Worm (Caenorhabditis elegans): ENCODE measurements around the gene nep-20.

The nep-20 gene

ce11 chrII:3376789-3377188 lies 18.6 kb downstream of the nep-20 start, which contains the start of gene bath-9:
Gene bath-9 (plus strand): TSS chrII:3377089.
- TF ChIP-seq nhr-77 (tag; optimal IDR thresholded peaks at IDR 0.05) (no peak), nfya-1 (tag; optimal IDR thresholded peaks at IDR 0.05; ENCODE audit: insufficient read depth) (no peak), sea-2 (GFP tag; optimal IDR thresholded peaks at IDR 0.05) (no peak), pqm-1 (tag; optimal IDR thresholded peaks at IDR 0.05) (no peak), skn-1 (tag; optimal IDR thresholded peaks at IDR 0.05) (no peak), mdl-1 (tag; optimal IDR thresholded peaks at IDR 0.05) (no peak), nhr-67 (tag; optimal IDR thresholded peaks at IDR 0.05) (no peak), ceh-9 (tag; optimal IDR thresholded peaks at IDR 0.05) (no peak), mml-1 (tag; optimal IDR thresholded peaks at IDR 0.05) (no peak), hmg-11 (tag; optimal IDR thresholded peaks at IDR 0.05) (no peak), nhr-43 (tag; optimal IDR thresholded peaks at IDR 0.05; ENCODE audit: poor library complexity, severe bottlenecking) (no peak), eor-1 (tag; optimal IDR thresholded peaks at IDR 0.05) (no peak), lin-15B (tag; optimal IDR thresholded peaks at IDR 0.05) (no peak)

DNA sequence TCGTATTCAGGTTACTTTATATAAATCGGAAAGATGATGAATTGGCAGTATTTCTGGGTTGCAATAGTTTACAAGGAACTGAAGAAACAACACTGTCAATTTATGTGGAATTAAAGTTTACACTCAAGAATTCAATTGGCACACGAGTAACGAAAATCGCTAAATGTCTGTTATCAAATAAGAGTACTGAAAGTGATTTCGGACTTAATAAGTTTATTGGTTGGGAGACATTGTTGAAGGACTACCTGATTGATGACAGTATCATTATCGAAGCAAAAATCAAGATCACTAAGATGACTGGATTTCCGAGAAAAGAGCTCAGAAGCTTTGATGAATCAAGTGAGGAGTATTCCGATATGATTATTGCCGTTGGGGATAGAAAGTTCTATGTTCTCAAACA lies 20.1 kb downstream of the nep-20 start:
- no peak for TF ChIP-seq nhr-43 (tag; optimal IDR thresholded peaks at IDR 0.05; ENCODE audit: poor library complexity, severe bottlenecking)
- no peak for TF ChIP-seq pha-4 (tag; optimal IDR thresholded peaks at IDR 0.05)
- TF ChIP-seq fkh-2 (tag; optimal IDR thresholded peaks at IDR 0.05): no peak
- TF ChIP-seq hmg-11 (tag; optimal IDR thresholded peaks at IDR 0.05): no peak
- TF ChIP-seq unc-62 (GFP tag; optimal IDR thresholded peaks at IDR 0.05): no peak
- TF ChIP-seq lin-39 (tag; optimal IDR thresholded peaks at IDR 0.05): no peak
- no peak for TF ChIP-seq jun-1 (tag; optimal IDR thresholded peaks at IDR 0.05)

DNA sequence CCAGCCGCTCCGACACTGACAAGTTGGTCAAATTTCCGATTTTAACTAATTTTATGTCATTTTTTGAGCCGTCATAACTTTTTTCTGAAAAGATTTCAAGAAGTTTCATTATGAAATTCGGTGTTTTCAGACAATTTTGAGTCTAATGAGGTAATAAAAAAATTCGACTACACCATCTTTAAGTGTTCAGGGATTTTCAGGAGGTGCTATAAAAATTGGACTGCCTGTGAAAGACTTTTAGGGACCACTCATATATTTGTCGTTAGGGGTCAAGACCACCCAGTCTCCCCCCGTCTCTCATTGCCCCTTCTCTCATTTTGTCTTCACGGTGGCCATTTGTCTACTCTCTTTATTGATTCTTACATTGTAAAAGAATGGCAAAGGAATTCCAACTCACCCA lies 20.6 kb downstream of the nep-20 start, which contains the start of gene bath-10:
TSS of gene bath-10 (plus strand) at position 301 of the 400 bp plus-strand sequence.
- TF ChIP-seq nhr-77 (tag; optimal IDR thresholded peaks at IDR 0.05) (no peak), ztf-4 (tag; optimal IDR thresholded peaks at IDR 0.05) (no peak), egl-5 (tag; optimal IDR thresholded peaks at IDR 0.05) (no peak), zag-1 (tag; optimal IDR thresholded peaks at IDR 0.05) (no peak), elt-2 (tag; optimal IDR thresholded peaks at IDR 0.05) (no peak), ceh-9 (tag; optimal IDR thresholded peaks at IDR 0.05) (no peak), lin-15B (tag; optimal IDR thresholded peaks at IDR 0.05) (no peak), ceh-28 (tag; optimal IDR thresholded peaks at IDR 0.05) (no peak), R02D3.7 (tag; optimal IDR thresholded peaks at IDR 0.05) (no peak), ceh-82 (tag; optimal IDR thresholded peaks at IDR 0.05) (no peak), eor-1 (tag; optimal IDR thresholded peaks at IDR 0.05) (no peak), nhr-25 (tag; optimal IDR thresholded peaks at IDR 0.05) (no peak), lin-39 (tag; optimal IDR thresholded peaks at IDR 0.05) (no peak), unc-62 (GFP tag; optimal IDR thresholded peaks at IDR 0.05) (no peak), nhr-11 (tag; optimal IDR thresholded peaks at IDR 0.05) (no peak), nhr-43 (tag; optimal IDR thresholded peaks at IDR 0.05; ENCODE audit: poor library complexity, severe bottlenecking) (no peak), elt-3 (tag; optimal IDR thresholded peaks at IDR 0.05) (no peak), mdl-1 (tag; optimal IDR thresholded peaks at IDR 0.05) (no peak)

ce11 chrII:3373875-3374274 lies 21.5 kb downstream of the nep-20 start:
- TF ChIP-seq sea-2 (GFP tag; optimal IDR thresholded peaks at IDR 0.05) (peak; percentile 7), pqm-1 (tag; optimal IDR thresholded peaks at IDR 0.05) (no peak), fos-1 (tag; optimal IDR thresholded peaks at IDR 0.05) (no peak), ceh-28 (tag; optimal IDR thresholded peaks at IDR 0.05) (peak; percentile 6)

DNA sequence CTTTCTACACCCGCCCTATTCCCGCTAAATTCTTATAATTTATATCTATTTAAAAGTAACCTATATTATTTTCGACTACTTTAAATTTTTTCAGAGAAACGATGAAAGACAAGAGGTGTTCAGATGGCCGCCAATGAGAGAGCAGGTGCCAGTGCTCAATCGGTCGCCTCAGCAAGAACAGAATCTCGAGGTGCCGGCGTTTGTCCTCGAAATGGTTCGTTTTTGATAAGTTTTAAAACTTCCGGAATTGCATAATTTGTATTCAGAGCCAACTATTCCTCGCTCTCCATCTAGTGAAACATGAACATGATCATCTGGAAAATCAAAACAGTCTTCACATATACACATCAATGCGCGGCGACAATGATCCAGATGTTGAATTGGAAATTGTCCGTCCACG lies 24.4 kb downstream of the nep-20 start, which contains the start of gene bath-23:
TSS of gene bath-23 (plus strand) at position 301 of the 400 bp plus-strand sequence.
- TF ChIP-seq skn-1 (tag; optimal IDR thresholded peaks at IDR 0.05) (no peak), pqm-1 (tag; optimal IDR thresholded peaks at IDR 0.05) (no peak), nhr-67 (tag; optimal IDR thresholded peaks at IDR 0.05) (no peak), elt-2 (tag; optimal IDR thresholded peaks at IDR 0.05) (no peak)

- TF ChIP-seq ceh-28 (tag; optimal IDR thresholded peaks at IDR 0.05) (no peak), nfya-1 (tag; optimal IDR thresholded peaks at IDR 0.05; ENCODE audit: insufficient read depth) (peak; percentile 96)
These were observed 25.3 kb downstream of the nep-20 start, which contains the start of gene Y49F6C.8 for ce11 chrII:3370061-3370460. Gene Y49F6C.8 (minus strand): TSS chrII:3370111.
